Worm (Caenorhabditis elegans): ENCODE measurements around the gene F21D9.1.

DNA sequence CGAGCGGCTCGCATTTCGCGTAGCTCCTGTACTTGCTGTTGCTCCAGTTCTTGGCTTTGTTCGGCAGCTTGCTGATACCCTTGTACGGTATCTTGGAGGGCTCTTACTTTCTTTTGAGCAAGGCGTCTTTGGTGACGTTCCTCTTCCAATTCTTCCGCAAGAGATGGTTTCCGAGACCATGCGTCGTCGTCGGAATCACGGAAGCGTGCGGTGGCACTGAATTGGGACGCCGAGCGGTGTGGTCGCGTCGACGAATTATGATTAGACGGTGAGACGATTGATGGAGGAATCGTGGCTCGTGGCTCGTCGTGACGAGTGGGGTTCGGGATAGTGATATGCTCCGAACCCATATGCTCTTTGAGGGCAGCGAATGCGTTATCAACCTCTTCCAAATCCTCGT is 12.1 kb downstream of the F21D9.1 start:
- no peak for TF ChIP-seq nhr-12 (tag; optimal IDR thresholded peaks at IDR 0.05)
- TF ChIP-seq fos-1 (tag; optimal IDR thresholded peaks at IDR 0.05) = no peak
- TF ChIP-seq tbx-2 (tag; optimal IDR thresholded peaks at IDR 0.05) = no peak
